Fruit fly (Drosophila melanogaster): ENCODE data around the gene CG1571.

Gene CG1571

DNA sequence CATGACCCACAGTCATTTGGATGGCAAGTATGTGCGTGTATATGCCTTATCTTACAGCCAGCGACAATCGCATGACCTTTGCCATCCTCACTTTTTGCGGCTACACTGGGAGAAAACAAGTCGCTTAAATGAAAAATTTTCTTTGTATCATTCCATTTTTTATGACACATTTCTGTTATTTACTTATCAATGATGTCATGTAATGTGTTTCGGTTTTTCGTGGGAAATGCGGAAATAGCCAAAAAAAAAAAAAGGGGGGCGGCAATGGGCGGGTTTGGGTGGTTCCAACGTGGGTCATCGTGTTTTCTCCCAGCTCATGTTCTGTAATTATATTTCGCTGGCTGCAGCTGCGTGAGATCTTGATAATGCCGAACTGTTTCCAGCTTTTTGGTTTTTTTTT lies 4.5 kb downstream of the CG1571 start:
- TF ChIP-seq noc (tag; optimal IDR thresholded peaks at IDR 0.05): peak; percentile 36

DNA sequence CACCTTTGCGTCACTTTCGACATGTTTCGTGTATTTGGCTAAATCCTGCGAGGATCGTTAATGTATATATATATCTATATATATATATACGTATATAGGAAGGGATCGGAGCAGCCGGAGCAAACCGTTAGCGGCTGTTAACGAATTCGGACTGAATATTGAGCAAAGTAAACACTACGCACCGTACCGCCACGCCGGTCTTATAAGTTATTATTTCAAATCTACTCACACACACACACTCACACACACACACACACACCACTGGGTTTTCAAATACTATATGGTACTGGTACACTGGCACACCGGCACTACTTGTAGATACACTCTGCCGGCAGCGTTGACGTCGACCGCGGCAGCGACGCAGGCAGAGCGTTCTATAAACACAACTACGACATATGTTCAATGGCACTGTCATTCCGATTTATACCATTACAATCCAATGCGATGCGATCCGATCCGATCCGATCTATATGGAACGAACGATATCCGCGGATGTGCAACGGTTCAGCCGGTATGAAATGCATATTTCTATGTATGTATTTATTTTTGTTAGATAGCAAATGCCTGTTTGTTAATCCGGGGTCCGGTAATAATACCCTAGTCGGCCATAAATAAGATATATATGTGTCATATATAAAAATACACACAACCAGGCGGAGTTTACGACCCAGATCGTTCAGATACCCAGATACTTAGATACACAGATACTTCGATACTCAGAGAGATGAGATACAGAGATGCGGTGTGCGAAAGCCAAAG lies 5.9 kb downstream of the CG1571 start, which contains the start of gene Ldsdh1:
Gene Ldsdh1 (minus strand): TSS at position 179 of the 759 bp plus-strand sequence.
- no peak for TF ChIP-seq noc (tag; optimal IDR thresholded peaks at IDR 0.05)

DNA sequence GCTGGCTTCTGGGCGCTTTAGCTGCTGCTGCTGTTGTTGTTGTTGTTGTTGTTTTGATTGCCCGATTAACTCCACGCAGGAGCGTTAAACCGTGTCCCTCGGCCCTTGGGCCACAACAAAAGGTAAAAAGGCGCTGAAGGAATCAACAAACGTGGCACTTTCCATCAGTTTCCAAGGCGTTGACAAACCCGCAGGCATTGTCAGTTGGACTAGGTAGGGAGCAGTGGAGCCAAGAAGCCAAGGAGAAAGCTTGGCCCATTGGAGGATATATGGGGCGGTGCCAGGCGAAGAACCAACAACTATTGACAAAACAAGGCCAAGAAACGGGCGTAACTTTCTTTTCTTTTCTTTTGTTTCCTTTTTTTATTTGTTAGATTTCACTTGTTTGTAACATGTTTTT lies 11.4 kb downstream of the CG1571 start, which contains the start of gene CG2256:
Gene CG2256 (minus strand): TSS at position 101 of the 400 bp plus-strand sequence.
- TF ChIP-seq noc (tag; optimal IDR thresholded peaks at IDR 0.05): no peak

DNA sequence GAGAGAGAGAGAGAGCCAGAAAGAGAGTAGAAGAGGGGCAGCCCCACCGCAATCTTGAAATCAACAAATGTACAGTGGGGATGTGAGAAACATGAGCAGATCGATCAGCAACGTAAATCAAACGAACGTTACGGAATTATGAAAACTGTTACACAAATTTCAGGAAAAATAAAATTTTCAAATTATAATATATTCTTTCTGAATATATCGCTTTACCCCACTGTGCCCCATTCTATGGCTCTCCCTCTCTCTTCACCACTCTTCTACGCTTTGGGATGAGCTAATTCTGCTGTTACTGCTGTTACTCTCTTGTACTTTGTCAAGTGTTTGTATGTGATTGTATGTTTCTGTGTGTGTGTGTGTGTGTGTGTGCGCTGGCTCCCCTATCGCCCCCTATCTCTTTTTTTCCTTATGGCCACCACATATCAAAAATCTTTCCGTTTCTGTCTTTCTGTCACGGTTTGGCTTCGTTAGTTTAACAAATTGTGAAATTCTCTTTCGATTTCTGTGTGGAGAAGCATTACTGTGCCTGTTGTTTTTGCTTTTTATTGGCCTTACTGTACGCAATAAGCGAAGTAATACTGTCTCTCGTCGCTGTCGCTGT lies 15.4 kb downstream of the CG1571 start:
- peak; percentile 90 for TF ChIP-seq noc (tag; optimal IDR thresholded peaks at IDR 0.05)

DNA sequence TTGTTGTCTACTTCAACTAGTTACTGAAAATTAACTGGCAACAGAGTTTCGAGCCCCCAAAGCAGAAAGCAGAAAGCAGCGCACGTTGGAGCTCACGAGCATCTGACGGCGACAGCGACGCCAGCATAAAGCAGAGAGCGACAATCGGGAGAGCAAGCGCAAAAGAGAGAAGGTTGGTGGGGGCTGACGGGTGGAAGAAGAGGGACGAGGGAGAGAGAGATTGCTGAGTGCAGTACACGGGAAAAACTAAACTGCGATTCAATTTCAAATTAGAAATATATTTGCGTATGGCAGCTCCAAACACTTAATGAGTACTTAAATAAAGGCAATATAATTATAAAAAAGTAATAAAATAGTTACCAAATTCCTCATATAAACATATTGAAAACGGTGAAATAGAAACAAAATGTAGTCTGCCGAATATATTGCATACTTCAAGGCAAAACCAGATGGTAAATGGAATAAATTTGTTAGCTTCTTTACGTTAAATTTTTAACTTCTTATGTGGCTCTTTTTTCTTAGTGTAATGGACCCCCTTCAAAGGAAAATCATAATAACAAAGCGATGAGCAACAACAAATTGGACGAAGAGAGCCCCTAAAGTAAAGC lies 16.5 kb downstream of the CG1571 start:
- TF ChIP-seq noc (tag; optimal IDR thresholded peaks at IDR 0.05): peak; percentile 88

DNA sequence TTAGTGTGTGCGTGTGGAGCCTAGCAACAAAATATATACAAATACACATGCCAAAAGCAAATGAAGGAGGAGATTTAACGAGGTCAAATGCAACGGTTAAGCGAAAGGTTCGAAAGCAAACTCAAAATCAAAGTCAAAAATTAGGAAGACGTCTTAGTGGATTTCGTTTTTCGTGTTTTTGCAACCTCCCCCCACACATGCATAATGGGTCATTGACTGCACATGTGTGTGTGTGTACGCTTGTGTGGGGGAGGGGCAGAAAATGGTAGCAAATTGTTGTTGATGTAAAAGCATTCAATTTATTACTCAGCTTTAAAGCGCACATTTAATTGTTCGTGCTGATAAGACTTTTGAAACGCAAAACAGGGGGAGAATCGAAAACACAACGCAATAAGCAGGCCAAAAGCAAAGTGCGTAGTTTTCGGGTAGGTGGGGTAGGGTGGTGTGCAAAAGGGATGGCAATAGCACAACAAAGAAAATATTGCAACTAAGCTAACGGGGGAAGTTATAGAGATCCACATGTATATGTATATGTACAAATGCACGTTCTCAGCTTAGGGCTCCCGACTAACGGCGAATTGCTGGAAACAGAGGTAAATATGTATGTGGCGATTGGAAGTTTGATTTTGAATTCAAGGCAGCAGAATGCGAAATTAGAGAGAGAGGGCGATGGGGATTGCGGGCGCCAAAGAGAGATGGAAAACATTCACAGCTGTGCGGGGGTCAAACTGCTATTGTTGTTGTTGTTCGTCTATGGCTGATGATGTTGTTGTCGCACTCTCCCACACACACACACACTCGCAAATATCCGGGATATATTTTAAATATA lies 17.4 kb downstream of the CG1571 start:
- peak; percentile 6 for TF ChIP-seq noc (tag; optimal IDR thresholded peaks at IDR 0.05)

DNA sequence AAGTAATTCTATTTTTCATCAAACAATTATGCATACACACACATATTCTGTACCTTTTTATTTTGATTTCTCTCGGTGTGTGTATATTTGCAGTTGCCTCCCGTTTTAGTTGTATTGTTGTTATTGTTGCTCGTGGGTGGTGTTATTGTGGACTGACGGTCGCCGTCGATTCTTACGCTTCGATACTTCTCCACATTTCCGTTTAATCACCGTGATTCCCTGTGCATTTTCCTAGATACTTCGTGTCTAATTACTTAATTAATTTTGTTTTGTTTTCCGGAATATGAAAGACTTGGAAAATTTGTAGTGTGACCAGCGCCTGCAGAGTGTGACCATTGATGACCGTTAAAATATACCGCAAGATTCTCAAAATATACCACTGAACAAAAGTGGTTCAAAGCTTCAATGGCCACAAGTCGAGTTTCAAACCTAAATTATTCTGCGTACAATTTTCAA lies 18.1 kb downstream of the CG1571 start, which contains the start of gene UbcE2H:
Gene UbcE2H (minus strand): TSS at position 343 of the 456 bp plus-strand sequence.
- no peak for TF ChIP-seq noc (tag; optimal IDR thresholded peaks at IDR 0.05)

DNA sequence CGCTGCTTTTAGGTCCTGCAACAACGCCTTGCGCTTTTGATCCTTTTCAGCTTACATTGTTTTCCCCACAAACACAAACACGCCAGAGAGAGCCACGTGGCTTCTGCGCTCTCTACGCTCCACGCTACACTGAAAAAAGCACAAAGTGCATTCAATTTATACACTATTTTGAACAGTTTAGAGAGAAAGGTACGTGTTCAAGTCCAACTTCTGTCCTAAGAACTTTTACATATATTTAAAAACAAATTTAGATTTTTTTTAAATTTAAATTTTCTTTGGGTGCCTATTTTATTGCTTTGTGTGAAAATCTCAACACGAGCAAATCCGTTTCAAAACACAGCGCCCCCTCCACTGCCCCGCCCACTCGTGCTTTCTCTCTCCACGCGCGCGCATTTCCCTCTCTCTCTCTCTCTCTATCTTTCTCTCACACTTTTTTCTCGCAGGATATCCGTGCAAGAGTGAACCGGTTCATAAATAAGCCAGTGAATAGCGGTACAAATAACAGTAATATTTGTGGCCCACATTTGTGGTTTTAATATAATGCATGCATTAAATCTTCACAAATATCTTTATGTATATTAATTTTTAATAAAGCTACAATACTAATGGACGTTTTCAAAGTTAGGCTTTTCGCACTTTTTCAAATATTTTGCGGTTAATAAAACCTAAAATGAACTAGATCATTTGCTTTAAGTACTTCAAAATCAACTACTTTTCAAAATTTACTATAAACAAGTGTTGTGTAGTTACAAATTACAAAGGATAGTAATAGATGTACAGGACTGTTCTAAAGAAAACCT lies 24.5 kb downstream of the CG1571 start:
- TF ChIP-seq noc (tag; optimal IDR thresholded peaks at IDR 0.05): peak; percentile 14

DNA sequence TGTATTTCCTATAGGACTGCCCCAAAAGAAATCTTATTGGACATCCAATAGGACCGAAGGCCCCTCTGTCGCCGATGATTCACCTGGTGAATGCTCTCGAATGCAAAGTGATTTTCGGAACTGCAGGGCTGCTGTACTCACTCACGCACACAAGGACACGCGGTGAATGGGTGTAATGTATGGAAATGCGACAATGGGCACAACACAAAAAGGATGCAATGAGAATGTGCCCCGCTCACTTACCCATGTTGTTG lies 25.1 kb downstream of the CG1571 start:
- no peak for TF ChIP-seq noc (tag; optimal IDR thresholded peaks at IDR 0.05)

DNA sequence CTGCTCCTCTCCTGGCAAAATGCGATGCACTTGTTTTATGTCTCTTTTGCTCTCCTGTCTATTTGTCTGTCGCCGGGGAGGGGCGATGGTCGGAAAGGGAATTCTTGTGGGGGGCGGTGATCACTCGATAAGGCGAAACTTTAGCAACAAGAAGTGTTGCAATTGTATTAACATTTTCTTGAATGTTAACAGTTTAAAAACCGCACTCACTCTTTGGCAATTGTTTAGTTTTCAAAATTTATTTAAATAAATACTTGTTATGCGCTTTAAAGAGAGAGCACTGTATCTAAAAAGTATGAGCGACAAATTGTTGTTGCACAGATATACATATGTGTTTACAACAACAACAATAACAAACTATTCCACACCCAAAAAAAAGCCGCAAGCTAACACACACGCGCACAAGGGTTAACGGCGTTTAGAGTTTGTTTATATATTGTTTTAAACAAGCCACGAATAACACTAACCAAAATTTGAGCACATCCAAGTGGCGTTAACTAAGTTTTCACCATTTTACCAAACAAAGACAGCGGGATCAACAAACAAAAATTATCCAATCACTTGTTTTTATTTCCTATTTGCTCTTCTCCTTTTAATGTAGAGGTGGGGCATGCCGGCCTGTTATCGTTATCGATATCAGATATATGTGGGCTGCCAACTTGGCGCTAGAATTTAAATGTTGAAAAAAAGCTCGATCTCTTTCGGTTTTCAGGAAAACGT lies 26.0 kb downstream of the CG1571 start, which contains the start of gene CG2258:
Gene CG2258 (minus strand): TSS at position 617 of the 720 bp plus-strand sequence.
- TF ChIP-seq noc (tag; optimal IDR thresholded peaks at IDR 0.05): peak; percentile 92

DNA sequence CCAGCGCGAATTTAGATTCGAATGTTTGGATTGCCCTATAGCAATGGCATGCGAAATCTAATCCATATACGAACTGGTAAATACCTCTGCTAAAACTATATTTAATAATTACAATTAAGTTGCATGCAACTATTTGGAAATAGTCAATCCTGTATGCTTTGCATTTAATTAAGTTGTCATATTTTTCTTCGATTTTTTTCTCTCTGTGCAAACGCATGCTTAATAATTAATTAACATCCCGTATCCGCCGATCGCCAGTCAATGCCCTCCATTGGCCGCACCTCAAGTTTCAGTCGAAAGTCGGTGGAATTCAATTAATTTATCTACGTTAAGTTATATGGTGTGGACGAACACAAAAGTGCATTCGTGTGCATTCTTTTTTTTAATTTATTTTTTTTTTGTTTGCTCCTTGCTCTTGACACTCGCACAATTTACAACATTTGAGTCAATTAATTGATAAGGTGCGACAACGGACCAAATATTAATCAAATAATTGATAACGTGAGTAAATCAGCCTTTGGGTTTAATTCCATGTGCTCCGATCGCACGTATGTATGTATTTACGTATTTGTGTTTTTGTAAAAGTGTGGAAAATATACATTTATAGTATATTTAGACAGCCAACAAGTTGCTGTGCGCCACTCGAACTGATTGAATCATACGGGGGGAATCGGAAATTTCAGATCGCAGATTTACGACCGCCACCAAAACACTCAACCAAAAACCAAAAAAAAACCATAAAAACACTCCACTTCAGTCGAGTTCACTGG lies 30.8 kb downstream of the CG1571 start:
- TF ChIP-seq noc (tag; optimal IDR thresholded peaks at IDR 0.05): peak; percentile 34

DNA sequence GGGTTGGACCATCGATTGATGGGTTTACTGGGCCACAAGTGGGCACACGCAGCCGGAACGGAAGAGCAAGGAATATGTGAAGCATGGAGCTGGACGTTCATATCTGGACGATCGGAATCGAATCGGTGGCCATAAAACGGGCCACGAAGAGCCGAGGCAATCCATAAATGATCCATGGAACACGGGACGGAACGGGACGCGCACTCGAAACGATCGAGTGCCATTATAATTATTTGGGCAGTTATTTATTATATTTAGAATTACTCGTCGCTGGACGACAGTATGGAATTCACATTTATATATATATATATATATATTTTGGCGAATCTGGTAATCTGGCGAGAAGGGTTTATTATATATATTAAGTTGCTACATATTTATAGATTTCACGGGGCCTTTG lies 32.3 kb downstream of the CG1571 start:
- TF ChIP-seq noc (tag; optimal IDR thresholded peaks at IDR 0.05): no peak

DNA sequence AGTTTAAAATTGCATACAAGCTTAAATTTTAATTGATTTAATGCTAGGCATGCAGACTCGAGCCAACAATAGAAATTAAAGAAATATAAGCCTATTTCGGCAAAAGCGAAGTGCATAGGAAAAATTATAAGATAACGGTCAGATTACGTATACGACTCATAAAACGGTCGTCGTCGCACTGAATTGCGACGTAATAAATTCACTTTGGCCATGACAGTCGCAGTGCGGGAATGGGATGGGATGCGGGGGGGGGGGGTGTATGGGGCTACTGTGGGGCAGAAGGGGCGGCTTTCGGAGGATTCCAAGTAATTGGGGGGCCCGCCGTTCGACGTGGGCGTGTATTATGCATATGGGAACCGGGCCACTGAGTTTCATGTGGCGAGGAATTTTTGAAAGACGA lies 35.3 kb downstream of the CG1571 start:
- no peak for TF ChIP-seq noc (tag; optimal IDR thresholded peaks at IDR 0.05)

DNA sequence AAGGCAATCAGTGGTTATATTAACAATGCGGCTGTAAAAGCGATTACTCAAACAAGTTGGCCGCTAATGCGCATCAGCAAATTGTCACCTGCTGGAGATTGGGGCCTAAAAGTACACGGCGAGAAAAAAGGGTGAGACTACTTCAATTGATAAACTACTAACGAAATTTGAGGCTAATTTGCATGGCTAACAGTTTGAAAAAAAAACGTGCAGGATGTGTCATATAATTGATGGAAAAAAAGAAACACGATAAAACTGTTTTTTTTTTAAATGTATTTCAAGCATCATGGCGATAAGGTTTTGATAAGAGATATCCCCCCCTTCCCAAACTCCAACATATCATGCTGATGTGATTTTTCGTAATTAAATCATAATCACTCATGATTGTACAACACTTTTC lies 37.0 kb downstream of the CG1571 start:
- TF ChIP-seq noc (tag; optimal IDR thresholded peaks at IDR 0.05): peak; percentile 43

All from whole organism, larva.